Fruit fly (Drosophila melanogaster) whole organism, embryonic: ENCODE results near the gene tweek.

Experiments used
- CG10959 ChIP-seq: fragments of 200-800 bp; sonication (Bioruptor generic); IDR thresholded peaks from 2 replicates; pipeline ENCODE4 v1.3.6; 2022; ENCODE audit warnings: missing biosample characterization, missing genetic modification characterization
- CG11504 ChIP-seq: fragments of 200-800 bp; sonication (Bioruptor generic); optimal IDR thresholded peaks from 3 replicates; lab custom pipeline; 2019; ENCODE audit warnings: missing biosample characterization, mild to moderate bottlenecking, missing genetic modification characterization, moderate library complexity
- CG11723 ChIP-seq: fragments of 200-800 bp; sonication (Bioruptor generic); optimal IDR thresholded peaks from 2 replicates; lab custom pipeline; 2017; ENCODE audit warnings: missing biosample characterization, mild to moderate bottlenecking, missing genetic modification characterization
- CG12744 ChIP-seq: fragments of 200-800 bp; sonication (Bioruptor generic); optimal IDR thresholded peaks from 2 replicates; lab custom pipeline; 2016; ENCODE audit warnings: missing biosample characterization, missing genetic modification characterization
- CG12942 ChIP-seq: fragments of 200-800 bp; sonication (Bioruptor generic); optimal IDR thresholded peaks from 3 replicates; lab custom pipeline; 2016; ENCODE audit warnings: missing biosample characterization, missing genetic modification characterization
- CG13296 ChIP-seq: fragments of 200-800 bp; sonication (Bioruptor generic); optimal IDR thresholded peaks from 3 replicates; lab custom pipeline; 2018; ENCODE audit warnings: missing biosample characterization, mild to moderate bottlenecking, missing genetic modification characterization
- CG14014 ChIP-seq: fragments of 200-800 bp; sonication (Bioruptor generic); IDR thresholded peaks from 2 replicates; pipeline ENCODE4 v1.3.6; 2022; ENCODE audit warnings: missing biosample characterization, missing genetic modification characterization
- CG15601 ChIP-seq: fragments of 200-800 bp; sonication (Bioruptor generic); optimal IDR thresholded peaks from 3 replicates; lab custom pipeline; 2019; ENCODE audit warnings: missing biosample characterization, mild to moderate bottlenecking, missing genetic modification characterization, moderate library complexity
- CG2199 ChIP-seq: fragments of 200-800 bp; sonication (Bioruptor generic); IDR thresholded peaks from 3 replicates; pipeline ENCODE4 v1.3.6; 2022; ENCODE audit warnings: missing biosample characterization, missing genetic modification characterization
- CG2678 ChIP-seq: fragments of 200-800 bp; sonication (Bioruptor generic); optimal IDR thresholded peaks from 3 replicates; lab custom pipeline; 2019; ENCODE audit warnings: missing biosample characterization, mild to moderate bottlenecking, missing genetic modification characterization, moderate library complexity
- CG30020 ChIP-seq: fragments of 200-800 bp; optimal IDR thresholded peaks from 2 replicates; lab custom pipeline; 2019; ENCODE audit warnings: missing biosample characterization, mild to moderate bottlenecking, missing genetic modification characterization, moderate library complexity
- CG30431 ChIP-seq: fragments of 200-800 bp; sonication (Bioruptor generic); optimal IDR thresholded peaks from 2 replicates; lab custom pipeline; 2017; ENCODE audit warnings: missing biosample characterization, missing genetic modification characterization
- CG3163 ChIP-seq: fragments of 200-800 bp; sonication (Bioruptor generic); optimal IDR thresholded peaks from 3 replicates; lab custom pipeline; 2016; ENCODE audit warnings: missing biosample characterization, missing genetic modification characterization
- CG32772 ChIP-seq: fragments of 200-800 bp; sonication (Bioruptor generic); IDR thresholded peaks from 2 replicates; pipeline ENCODE4 v1.3.6; 2022; ENCODE audit warnings: missing biosample characterization, missing genetic modification characterization
- CG34376 ChIP-seq: fragments of 200-800 bp; sonication (Bioruptor generic); optimal IDR thresholded peaks from 2 replicates; lab custom pipeline; 2018; ENCODE audit warnings: missing biosample characterization, mild to moderate bottlenecking, missing genetic modification characterization
- CG3726 ChIP-seq: fragments of 200-800 bp; sonication (Bioruptor generic); IDR thresholded peaks from 3 replicates; pipeline ENCODE4, ENCODE4 v1.3.6; 2022; ENCODE audit warnings: missing biosample characterization, missing genetic modification characterization
- CG4617 ChIP-seq: fragments of 200-800 bp; sonication (Bioruptor generic); optimal IDR thresholded peaks from 3 replicates; lab custom pipeline; 2016; ENCODE audit warnings: missing biosample characterization, missing genetic modification characterization, borderline replicate concordance
- CG6254 ChIP-seq: fragments of 200-800 bp; sonication (Bioruptor generic); optimal IDR thresholded peaks from 3 replicates; lab custom pipeline; 2017; ENCODE audit warnings: mild to moderate bottlenecking, missing biosample characterization, missing genetic modification reagents, missing genetic modification characterization
- CG6813 ChIP-seq: fragments of 200-800 bp; sonication (Bioruptor generic); optimal IDR thresholded peaks from 2 replicates; lab custom pipeline; 2017; ENCODE audit warnings: missing biosample characterization, missing genetic modification characterization, mild to moderate bottlenecking, moderate library complexity, missing genetic modification reagents
- CG9817 ChIP-seq: fragments of 200-800 bp; sonication (Bioruptor generic); optimal IDR thresholded peaks from 2 replicates; lab custom pipeline; 2018; ENCODE audit warnings: missing biosample characterization, mild to moderate bottlenecking, missing genetic modification characterization, moderate library complexity
- D ChIP-seq, 2 experiments: fragments of 200-800 bp in 1 of 2; fragments of >200 bp in 1 of 2; sonication (Bioruptor generic) in 1 of 2; optimal IDR thresholded peaks; 2 replicates in 1 of 2; 3 replicates in 1 of 2; lab custom pipeline; 2017; ENCODE audit warnings: mild to moderate bottlenecking in 1 of 2, missing biosample characterization in 1 of 2, missing genetic modification characterization in 1 of 2, missing genetic modification reagents in 1 of 2
- D19A ChIP-seq: fragments of 200-800 bp; optimal IDR thresholded peaks from 3 replicates; lab custom pipeline; 2019; ENCODE audit warnings: missing biosample characterization, mild to moderate bottlenecking, missing genetic modification characterization, moderate library complexity
- Gsc ChIP-seq: fragments of 200-800 bp; sonication (Bioruptor generic); IDR thresholded peaks from 2 replicates; pipeline ENCODE4 v1.3.6; 2022; ENCODE audit warnings: missing biosample characterization, missing genetic modification characterization
- Meics ChIP-seq: fragments of 200-800 bp; sonication (Bioruptor generic); optimal IDR thresholded peaks from 2 replicates; lab custom pipeline; 2017; ENCODE audit warnings: missing biosample characterization, mild to moderate bottlenecking, missing genetic modification characterization
- Mrtf ChIP-seq: fragments of 200-800 bp; sonication (Bioruptor generic); IDR thresholded peaks from 3 replicates; pipeline ENCODE4 v1.3.6; 2022; ENCODE audit warnings: missing biosample characterization, missing genetic modification characterization
- Six4 ChIP-seq: fragments of 200-800 bp; sonication (Bioruptor generic); optimal IDR thresholded peaks from 2 replicates; lab custom pipeline; 2016; ENCODE audit warnings: missing biosample characterization, missing genetic modification characterization
- Sry-β ChIP-seq: fragments of 200-800 bp; sonication (Bioruptor generic); optimal IDR thresholded peaks from 2 replicates; lab custom pipeline; 2018; ENCODE audit warnings: missing biosample characterization, mild to moderate bottlenecking, missing genetic modification characterization, moderate library complexity
- Trl ChIP-seq, 3 experiments: fragments of >200 bp in 2 of 3; fragments of 200-800 bp in 1 of 3; sonication (Bioruptor generic) in 1 of 3; optimal IDR thresholded peaks; 2 replicates in 1 of 3; 3 replicates in 2 of 3; lab custom pipeline; 2016 to 2017; ENCODE audit warnings: missing biosample characterization in 1 of 3, missing genetic modification characterization in 1 of 3
- btn ChIP-seq: fragments of 200-800 bp; sonication (Bioruptor generic); optimal IDR thresholded peaks from 2 replicates; lab custom pipeline; 2016; ENCODE audit warnings: missing biosample characterization, missing genetic modification characterization
- chinmo ChIP-seq: fragments of 200-800 bp; sonication (Bioruptor generic); IDR thresholded peaks from 4 replicates; pipeline ENCODE4 v1.3.6; 2022; ENCODE audit warnings: missing biosample characterization, missing genetic modification characterization; ENCODE audit not compliant: partially characterized antibody
- cwo ChIP-seq: fragments of 200-800 bp; sonication (Bioruptor generic); optimal IDR thresholded peaks from 3 replicates; lab custom pipeline; 2017; ENCODE audit warnings: missing biosample characterization, missing genetic modification characterization, mild to moderate bottlenecking, moderate library complexity, missing genetic modification reagents
- exex ChIP-seq: fragments of 200-800 bp; sonication (Bioruptor generic); optimal IDR thresholded peaks from 4 replicates; lab custom pipeline; 2018; ENCODE audit warnings: missing biosample characterization, mild to moderate bottlenecking, missing genetic modification characterization, moderate library complexity
- grn ChIP-seq: fragments of 200-800 bp; sonication (Bioruptor generic); optimal IDR thresholded peaks from 3 replicates; lab custom pipeline; 2017; ENCODE audit warnings: missing biosample characterization, missing genetic modification characterization
- gsb-n ChIP-seq: fragments of 200-800 bp; sonication (Bioruptor generic); optimal IDR thresholded peaks from 3 replicates; lab custom pipeline; 2018; ENCODE audit warnings: missing biosample characterization, mild to moderate bottlenecking, missing genetic modification characterization
- ham ChIP-seq: fragments of 200-800 bp; sonication (Bioruptor generic); IDR thresholded peaks from 2 replicates; pipeline ENCODE4 v1.3.6; 2022; ENCODE audit warnings: missing biosample characterization, missing genetic modification characterization
- inv ChIP-seq: fragments of 200-800 bp; sonication (Bioruptor generic); IDR thresholded peaks from 2 replicates; pipeline ENCODE4 v1.3.6; 2022; ENCODE audit warnings: missing biosample characterization, missing genetic modification characterization; ENCODE audit not compliant: partially characterized antibody
- kni ChIP-seq: fragments of 200-800 bp; sonication (Bioruptor generic); optimal IDR thresholded peaks from 3 replicates; lab custom pipeline; 2017; ENCODE audit warnings: mild to moderate bottlenecking, missing biosample characterization, missing genetic modification reagents, missing genetic modification characterization
- mirr ChIP-seq: fragments of 200-800 bp; sonication (Bioruptor generic); optimal IDR thresholded peaks from 3 replicates; lab custom pipeline; 2018; ENCODE audit warnings: missing biosample characterization, mild to moderate bottlenecking, missing genetic modification characterization
- onecut ChIP-seq: fragments of 200-800 bp; sonication (Bioruptor generic); IDR thresholded peaks from 2 replicates; pipeline ENCODE4 v1.3.6; 2022; ENCODE audit warnings: missing biosample characterization, missing genetic modification characterization
- row ChIP-seq: fragments of 200-800 bp; sonication (Bioruptor generic); IDR thresholded peaks from 3 replicates; pipeline ENCODE4 v1.3.6; 2022; ENCODE audit warnings: missing biosample characterization, missing genetic modification characterization
- salm ChIP-seq: fragments of 200-800 bp; sonication (Bioruptor generic); optimal IDR thresholded peaks from 2 replicates; lab custom pipeline; 2018; ENCODE audit warnings: missing biosample characterization, mild to moderate bottlenecking, missing genetic modification characterization
- sens ChIP-seq: fragments of 200-800 bp; sonication (Bioruptor generic); peaks from one replicate; lab custom pipeline; 2016; ENCODE audit warnings: missing biosample characterization, missing genetic modification characterization
- sima ChIP-seq: fragments of 200-800 bp; sonication (Bioruptor generic); optimal IDR thresholded peaks from 2 replicates; lab custom pipeline; 2016; ENCODE audit warnings: missing biosample characterization, missing genetic modification characterization
- sqz ChIP-seq: fragments of 200-800 bp; sonication (Bioruptor generic); optimal IDR thresholded peaks from 3 replicates; lab custom pipeline; 2018; ENCODE audit warnings: missing biosample characterization, mild to moderate bottlenecking, missing genetic modification characterization
- stc ChIP-seq: fragments of 200-800 bp; sonication (Bioruptor generic); IDR thresholded peaks from 2 replicates; pipeline ENCODE4 v1.3.6; 2022; ENCODE audit warnings: missing biosample characterization, missing genetic modification characterization
- zen ChIP-seq: fragments of 200-800 bp; sonication (Bioruptor generic); optimal IDR thresholded peaks from 3 replicates; lab custom pipeline; 2018; ENCODE audit warnings: missing biosample characterization, mild to moderate bottlenecking, missing genetic modification characterization, moderate library complexity

Gene tweek

DNA sequence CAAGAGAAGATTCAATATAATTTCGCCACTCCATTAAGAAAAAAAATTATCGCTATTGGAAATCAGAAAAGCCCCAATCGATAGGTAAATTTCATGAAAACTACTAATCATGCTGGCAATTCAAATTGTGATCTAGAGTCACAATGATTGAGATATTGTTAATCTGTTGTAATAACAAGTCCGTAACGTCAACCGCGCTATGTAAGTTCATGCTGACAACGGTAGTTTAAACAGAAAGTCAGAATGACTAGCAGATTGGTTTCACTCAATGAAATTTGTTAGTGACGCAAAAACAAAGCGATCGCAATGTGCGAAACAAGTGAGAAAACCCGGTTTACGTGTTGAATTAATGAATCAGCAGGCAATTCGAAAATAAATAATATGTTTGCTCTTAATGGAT is 31.2 kb upstream of the tweek start (continued):
- TF ChIP-seq CG10959 (no peak), CG12744 (GFP tag; lab: Kevin White, UChicago) (no peak), Six4 (GFP tag; lab: Kevin White, UChicago) (no peak)

dm6 chr2L:16857665-16858064 is 30.6 kb upstream of the tweek start:
- TF ChIP-seq ham (GFP tag; lab: Robert Waterston, UW) (no peak), btn (no peak), CG32772 (GFP tag; lab: Robert Waterston, UW) (no peak), CG34376 (GFP tag; lab: Kevin White, UChicago) (peak; percentile 70), salm (tag; lab: Kevin White, UChicago) (peak; percentile 45), inv (GFP tag; lab: Robert Waterston, UW) (no peak), stc (no peak), zen (tag; lab: Kevin White, UChicago) (no peak), mirr (GFP tag; lab: Kevin White, UChicago) (peak; percentile 56), grn (GFP tag; lab: Kevin White, UChicago) (peak; percentile 85), CG3726 (no peak), CG4617 (GFP tag; lab: Kevin White, UChicago) (no peak), CG3163 (GFP tag; lab: Kevin White, UChicago) (peak; percentile 75), CG15601 (peak; percentile 37), kni (GFP tag; lab: Kevin White, UChicago) (no peak), row (GFP tag; lab: Robert Waterston, UW) (no peak), CG14014 (no peak), CG13296 (GFP tag; lab: Kevin White, UChicago) (peak; percentile 19), onecut (GFP tag; lab: Robert Waterston, UW) (peak; percentile 63; the same call in 1 of the 2 replicates), CG9817 (no peak), CG11723 (GFP tag; lab: Kevin White, UChicago) (no peak), CG12942 (GFP tag; lab: Kevin White, UChicago) (no peak), exex (peak; percentile 70), sqz (GFP tag; lab: Kevin White, UChicago) (peak; percentile 9), CG30431 (no peak), cwo (GFP tag; lab: Kevin White, UChicago) (peak; percentile 42), Trl (optimal IDR thresholded peaks at IDR 0.05; lab: Kevin White, UChicago) (peak; percentile 72 to 90), Trl (GFP tag; optimal IDR thresholded peaks at IDR 0.05; lab: Kevin White, UChicago) (no peak), CG6254 (GFP tag; lab: Kevin White, UChicago) (peak; percentile 6), CG2678 (tag; lab: Kevin White, UChicago) (peak; percentile 19)

DNA sequence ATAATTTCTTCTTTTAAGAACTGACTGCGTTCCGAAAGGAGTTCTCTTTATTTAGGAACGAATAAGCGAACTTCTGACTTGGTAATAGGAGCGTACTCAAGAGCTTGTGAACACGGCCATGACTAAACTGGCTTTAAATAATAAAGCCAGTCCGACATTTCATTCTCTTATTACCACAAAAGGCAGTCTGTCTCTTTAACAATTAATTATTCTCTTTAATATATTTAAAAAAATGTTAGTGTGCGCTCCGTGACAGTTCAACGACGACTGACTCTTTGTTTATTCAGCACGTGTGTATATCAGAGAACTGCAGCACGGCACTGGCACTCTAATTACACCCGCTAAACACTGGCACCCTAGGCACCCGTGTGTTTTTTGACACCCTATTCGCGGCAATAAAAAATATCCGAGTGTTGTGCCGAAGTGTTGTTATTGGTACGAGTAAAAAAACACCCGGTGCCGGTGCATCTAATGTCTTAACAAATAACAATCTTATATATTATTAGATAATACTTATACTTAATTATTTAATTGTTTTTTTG is 29.8 kb upstream of the tweek start, which contains the start of gene CG31809:
TSS of gene CG31809 (minus strand) at position 249 of the 542 bp plus-strand sequence.
- TF ChIP-seq Sry-β (GFP tag; lab: Kevin White, UChicago) (no peak), kni (GFP tag; lab: Kevin White, UChicago) (peak; percentile 8), Mrtf (no peak), CG11504 (tag; lab: Kevin White, UChicago) (peak; percentile 3), sima (no peak), chinmo (GFP tag; lab: Robert Waterston, UW) (0 out of 4 replicates have a peak, but pooled peaks have one; percentile 62), Gsc (GFP tag; lab: Robert Waterston, UW) (no peak), onecut (GFP tag; lab: Robert Waterston, UW) (peak; percentile 38; the same call in 1 of the 2 replicates), D19A (peak; percentile 13), CG2199 (peak; percentile 66; the same call in 2 of the 3 replicates), sens (peak; percentile 5), CG3163 (GFP tag; lab: Kevin White, UChicago) (peak; percentile 71), gsb-n (tag; lab: Kevin White, UChicago) (peak; percentile 8), Meics (GFP tag; lab: Kevin White, UChicago) (peak; percentile 23), CG30020 (tag; lab: Kevin White, UChicago) (no peak), CG6813 (peak; percentile 25), D (optimal IDR thresholded peaks at IDR 0.05; lab: Kevin White, UChicago) (no peak), D (GFP tag; optimal IDR thresholded peaks at IDR 0.05; lab: Kevin White, UChicago) (no peak), cwo (GFP tag; lab: Kevin White, UChicago) (peak; percentile 67), CG6254 (GFP tag; lab: Kevin White, UChicago) (peak; percentile 47), exex (peak; percentile 18)
